Fruit fly (Drosophila melanogaster) whole organism, embryonic: ENCODE measurements around the gene CG16903.

Experiments used
- BEAF-32 ChIP-seq: fragments of 200-800 bp; sonication (Bioruptor generic); optimal IDR thresholded peaks from 3 replicates; lab custom pipeline; 2017; ENCODE audit warnings: missing biosample characterization, missing genetic modification characterization, mild to moderate bottlenecking, moderate library complexity, missing genetic modification reagents
- CG10267 ChIP-seq: fragments of 200-800 bp; sonication (Bioruptor generic); optimal IDR thresholded peaks from 2 replicates; lab custom pipeline; 2018; ENCODE audit warnings: missing biosample characterization, mild to moderate bottlenecking, missing genetic modification characterization, moderate library complexity
- CG10274 ChIP-seq: fragments of 200-800 bp; sonication (Bioruptor generic); optimal IDR thresholded peaks from 3 replicates; lab custom pipeline; 2017; ENCODE audit warnings: missing biosample characterization, mild to moderate bottlenecking, missing genetic modification characterization
- CG10366 ChIP-seq: fragments of 200-800 bp; sonication (Bioruptor generic); IDR thresholded peaks from 2 replicates; pipeline ENCODE4 v1.3.6; 2022; ENCODE audit warnings: missing biosample characterization, missing genetic modification characterization
- CG10959 ChIP-seq: fragments of 200-800 bp; sonication (Bioruptor generic); IDR thresholded peaks from 2 replicates; pipeline ENCODE4 v1.3.6; 2022; ENCODE audit warnings: missing biosample characterization, missing genetic modification characterization
- CG11398 ChIP-seq: fragments of 200-800 bp; sonication (Bioruptor generic); optimal IDR thresholded peaks from 2 replicates; lab custom pipeline; 2016; ENCODE audit warnings: missing biosample characterization, missing genetic modification characterization
- CG11560 ChIP-seq: fragments of 200-800 bp; sonication (Bioruptor generic); IDR thresholded peaks from 3 replicates; pipeline ENCODE4 v1.3.6; 2022; ENCODE audit warnings: missing biosample characterization, missing genetic modification characterization
- CG11723 ChIP-seq: fragments of 200-800 bp; sonication (Bioruptor generic); optimal IDR thresholded peaks from 2 replicates; lab custom pipeline; 2017; ENCODE audit warnings: missing biosample characterization, mild to moderate bottlenecking, missing genetic modification characterization
- CG13123 ChIP-seq: fragments of 200-800 bp; sonication (Bioruptor generic); optimal IDR thresholded peaks from 2 replicates; lab custom pipeline; 2016; ENCODE audit warnings: missing biosample characterization, missing genetic modification characterization
- CG13287 ChIP-seq: fragments of 200-800 bp; sonication (Bioruptor generic); IDR thresholded peaks from 2 replicates; pipeline ENCODE4 v1.3.6; 2022; ENCODE audit warnings: missing biosample characterization, missing genetic modification characterization; ENCODE audit not compliant: partially characterized antibody
- CG13894 ChIP-seq: fragments of 200-800 bp; sonication (Bioruptor generic); optimal IDR thresholded peaks from 3 replicates; lab custom pipeline; 2018; ENCODE audit warnings: missing biosample characterization, mild to moderate bottlenecking, missing genetic modification characterization, moderate library complexity
- CG14014 ChIP-seq: fragments of 200-800 bp; sonication (Bioruptor generic); IDR thresholded peaks from 2 replicates; pipeline ENCODE4 v1.3.6; 2022; ENCODE audit warnings: missing biosample characterization, missing genetic modification characterization
- CG15269 ChIP-seq: fragments of 200-800 bp; sonication (Bioruptor generic); optimal IDR thresholded peaks from 2 replicates; lab custom pipeline; 2018; ENCODE audit warnings: missing biosample characterization, mild to moderate bottlenecking, missing genetic modification characterization, moderate library complexity
- CG15601 ChIP-seq: fragments of 200-800 bp; sonication (Bioruptor generic); optimal IDR thresholded peaks from 3 replicates; lab custom pipeline; 2019; ENCODE audit warnings: missing biosample characterization, mild to moderate bottlenecking, missing genetic modification characterization, moderate library complexity
- CG16779 ChIP-seq: fragments of 200-800 bp; sonication (Bioruptor generic); IDR thresholded peaks from 2 replicates; pipeline ENCODE4 v1.3.6; 2022; ENCODE audit warnings: missing biosample characterization, missing genetic modification characterization
- CG17359 ChIP-seq: fragments of 200-800 bp; sonication (Bioruptor generic); optimal IDR thresholded peaks from 3 replicates; lab custom pipeline; 2018; ENCODE audit warnings: missing biosample characterization, mild to moderate bottlenecking, missing genetic modification characterization, moderate library complexity
- CG17612 ChIP-seq: fragments of 200-800 bp; sonication (Bioruptor generic); IDR thresholded peaks from 2 replicates; pipeline ENCODE4 v1.3.6; 2022; ENCODE audit warnings: missing biosample characterization, missing genetic modification characterization
- CG18476 ChIP-seq: fragments of 200-800 bp; sonication (Bioruptor generic); optimal IDR thresholded peaks from 2 replicates; lab custom pipeline; 2016; ENCODE audit warnings: missing biosample characterization, mild to moderate bottlenecking, missing genetic modification characterization
- CG18599 ChIP-seq: fragments of 200-800 bp; sonication (Bioruptor generic); optimal IDR thresholded peaks from 3 replicates; lab custom pipeline; 2017; ENCODE audit warnings: missing biosample characterization, missing genetic modification characterization, mild to moderate bottlenecking, moderate library complexity, missing genetic modification reagents
- CG3407 ChIP-seq: fragments of 200-800 bp; sonication (Bioruptor generic); optimal IDR thresholded peaks from 2 replicates; lab custom pipeline; 2018; ENCODE audit warnings: missing biosample characterization, mild to moderate bottlenecking, missing genetic modification characterization
- CG43689 ChIP-seq: fragments of 200-800 bp; sonication (Bioruptor generic); IDR thresholded peaks from 2 replicates; pipeline ENCODE4 v1.3.6; 2022; ENCODE audit warnings: missing biosample characterization, missing genetic modification characterization
- CG8290 ChIP-seq, 3 experiments: fragments of 200-800 bp; sonication (Bioruptor generic); optimal IDR thresholded peaks; 2 replicates each; lab custom pipeline; 2016 to 2019; ENCODE audit warnings: missing biosample characterization in 3 of 3, missing genetic modification characterization in 3 of 3, mild to moderate bottlenecking in 2 of 3, moderate library complexity in 1 of 3
- CG9932 ChIP-seq: fragments of 200-800 bp; sonication (Bioruptor generic); IDR thresholded peaks from 2 replicates; pipeline ENCODE4 v1.3.6; 2022; ENCODE audit warnings: missing biosample characterization, missing genetic modification characterization
- Dfd ChIP-seq, 2 experiments: fragments of >200 bp; optimal IDR thresholded peaks; 2 replicates each; lab custom pipeline; 2017; ENCODE audit warnings: missing biosample characterization in 2 of 2, missing genetic modification characterization in 2 of 2
- Dp ChIP-seq: fragments of 200-800 bp; sonication (Bioruptor generic); optimal IDR thresholded peaks from 2 replicates; lab custom pipeline; 2018; ENCODE audit warnings: missing biosample characterization, mild to moderate bottlenecking, missing genetic modification characterization, moderate library complexity
- Meics ChIP-seq: fragments of 200-800 bp; sonication (Bioruptor generic); optimal IDR thresholded peaks from 2 replicates; lab custom pipeline; 2017; ENCODE audit warnings: missing biosample characterization, mild to moderate bottlenecking, missing genetic modification characterization
- Optix ChIP-seq: fragments of 200-800 bp; sonication (Bioruptor generic); IDR thresholded peaks from 3 replicates; pipeline ENCODE4 v1.3.6; 2022; ENCODE audit warnings: missing biosample characterization, missing genetic modification characterization
- Scr ChIP-seq: fragments of 200-800 bp; sonication (Bioruptor generic); IDR thresholded peaks from 2 replicates; pipeline ENCODE4 v1.3.6; 2022; ENCODE audit warnings: missing biosample characterization, missing genetic modification characterization; ENCODE audit not compliant: partially characterized antibody
- Six4 ChIP-seq: fragments of 200-800 bp; sonication (Bioruptor generic); optimal IDR thresholded peaks from 2 replicates; lab custom pipeline; 2016; ENCODE audit warnings: missing biosample characterization, missing genetic modification characterization
- ab ChIP-seq: fragments of 200-800 bp; sonication (Bioruptor generic); optimal IDR thresholded peaks from 2 replicates; lab custom pipeline; 2016; ENCODE audit warnings: missing biosample characterization, missing genetic modification characterization
- aop ChIP-seq: fragments of 200-800 bp; sonication (Bioruptor generic); IDR thresholded peaks from 2 replicates; pipeline ENCODE4 v1.3.6; 2022; ENCODE audit warnings: missing biosample characterization, missing genetic modification characterization
- ap ChIP-seq: fragments of 200-800 bp; sonication (Bioruptor generic); IDR thresholded peaks from 2 replicates; pipeline ENCODE4 v1.3.6; 2022; ENCODE audit warnings: missing biosample characterization, missing genetic modification characterization
- caup ChIP-seq: fragments of 200-800 bp; sonication (Bioruptor generic); optimal IDR thresholded peaks from 3 replicates; lab custom pipeline; 2017; ENCODE audit warnings: missing biosample characterization, mild to moderate bottlenecking, missing genetic modification characterization, moderate library complexity; ENCODE audit not compliant: severe bottlenecking
- chm ChIP-seq: fragments of 200-800 bp; sonication (Bioruptor generic); IDR thresholded peaks from 2 replicates; pipeline ENCODE4 v1.3.6; 2022; ENCODE audit warnings: missing biosample characterization, missing genetic modification characterization
- corto ChIP-seq: fragments of 200-800 bp; sonication (Bioruptor generic); optimal IDR thresholded peaks from 2 replicates; lab custom pipeline; 2016; ENCODE audit warnings: missing biosample characterization, mild to moderate bottlenecking, missing genetic modification characterization, moderate library complexity
- cwo ChIP-seq: fragments of 200-800 bp; sonication (Bioruptor generic); optimal IDR thresholded peaks from 3 replicates; lab custom pipeline; 2017; ENCODE audit warnings: missing biosample characterization, missing genetic modification characterization, mild to moderate bottlenecking, moderate library complexity, missing genetic modification reagents
- fru ChIP-seq: fragments of >200 bp; optimal IDR thresholded peaks from 2 replicates; lab custom pipeline; 2017
- gce ChIP-seq: fragments of 200-800 bp; sonication (Bioruptor generic); IDR thresholded peaks from 3 replicates; pipeline ENCODE4 v1.3.6; 2022; ENCODE audit warnings: missing biosample characterization, missing genetic modification characterization
- gt ChIP-seq: fragments of 200-800 bp; sonication (Bioruptor generic); IDR thresholded peaks from 2 replicates; pipeline ENCODE4 v1.3.6; 2022; ENCODE audit warnings: missing biosample characterization, missing genetic modification characterization
- ham ChIP-seq: fragments of 200-800 bp; sonication (Bioruptor generic); IDR thresholded peaks from 2 replicates; pipeline ENCODE4 v1.3.6; 2022; ENCODE audit warnings: missing biosample characterization, missing genetic modification characterization
- inv ChIP-seq: fragments of 200-800 bp; sonication (Bioruptor generic); IDR thresholded peaks from 2 replicates; pipeline ENCODE4 v1.3.6; 2022; ENCODE audit warnings: missing biosample characterization, missing genetic modification characterization; ENCODE audit not compliant: partially characterized antibody
- lov ChIP-seq, 2 experiments: fragments of 200-800 bp in 1 of 2; fragments of >200 bp in 1 of 2; sonication (Bioruptor generic) in 1 of 2; IDR thresholded peaks in 1 of 2; optimal IDR thresholded peaks in 1 of 2; 2 replicates in 1 of 2; 3 replicates in 1 of 2; pipeline versions ENCODE4 v1.3.6 to Lab custom; 2017 to 2022; ENCODE audit warnings: missing biosample characterization in 1 of 2, missing genetic modification characterization in 1 of 2
- salm ChIP-seq: fragments of 200-800 bp; sonication (Bioruptor generic); optimal IDR thresholded peaks from 2 replicates; lab custom pipeline; 2018; ENCODE audit warnings: missing biosample characterization, mild to moderate bottlenecking, missing genetic modification characterization
- scrt ChIP-seq: fragments of 200-800 bp; sonication (Bioruptor generic); optimal IDR thresholded peaks from 2 replicates; lab custom pipeline; 2018; ENCODE audit warnings: missing biosample characterization, mild to moderate bottlenecking, missing genetic modification characterization, moderate library complexity
- sisA ChIP-seq: fragments of 200-800 bp; sonication (Bioruptor generic); IDR thresholded peaks from 2 replicates; pipeline ENCODE4 v1.3.6; 2022; ENCODE audit warnings: missing biosample characterization, missing genetic modification characterization
- slbo ChIP-seq: fragments of 200-800 bp; sonication (Bioruptor generic); IDR thresholded peaks from 2 replicates; pipeline ENCODE4 v1.3.6; 2022; ENCODE audit warnings: missing biosample characterization, missing genetic modification characterization
- ttk ChIP-seq: fragments of 200-800 bp; sonication (Bioruptor generic); IDR thresholded peaks from 2 replicates; pipeline ENCODE4 v2.1.2; 2022; ENCODE audit warnings: missing biosample characterization, missing genetic modification characterization

The CG16903 gene

dm6 chrX:2071878-2072817 is 8.1 kb downstream of the CG16903 start, which contains the start of gene Rtca (continued):
- TF ChIP-seq CG11398 (GFP tag; lab: Kevin White, UChicago): no peak
- peak; percentile 34 for TF ChIP-seq CG11723 (GFP tag; lab: Kevin White, UChicago)
- peak; percentile 39 for TF ChIP-seq CG3407 (GFP tag; lab: Kevin White, UChicago)
- TF ChIP-seq Dfd (GFP tag; optimal IDR thresholded peaks at IDR 0.05; lab: Kevin White, UChicago): no peak
- peak; percentile 14 for TF ChIP-seq CG8290 (GFP tag; optimal IDR thresholded peaks at IDR 0.05; lab: Kevin White, UChicago)
- peak in 1 of 2 experiments; percentile 62 for TF ChIP-seq CG8290 (tag; optimal IDR thresholded peaks at IDR 0.05; lab: Kevin White, UChicago)
- peak; percentile 20; the same call in 1 of the 2 replicates for TF ChIP-seq ap (GFP tag; lab: Robert Waterston, UW)
- TF ChIP-seq chm (GFP tag; lab: Robert Waterston, UW): no peak
- peak; percentile 51; the same call in 1 of the 2 replicates for TF ChIP-seq CG43689 (GFP tag; lab: Robert Waterston, UW)
- TF ChIP-seq CG17612 (GFP tag; lab: Robert Waterston, UW): no peak
- TF ChIP-seq caup (GFP tag; lab: Kevin White, UChicago): peak; percentile 77
- TF ChIP-seq CG11560 (tag; lab: Robert Waterston, UW): no peak
- peak; percentile 34; the same call in 1 of the 2 replicates for TF ChIP-seq ttk
- TF ChIP-seq gt (GFP tag; lab: Robert Waterston, UW): no peak
- no peak for TF ChIP-seq ab (GFP tag; lab: Kevin White, UChicago)
- peak; percentile 95 for TF ChIP-seq scrt (GFP tag; lab: Kevin White, UChicago)
- TF ChIP-seq inv (GFP tag; lab: Robert Waterston, UW): no peak
- TF ChIP-seq BEAF-32: no peak
- peak; percentile 51; the same call in 1 of the 2 replicates for TF ChIP-seq CG9932 (GFP tag; lab: Robert Waterston, UW)
- no peak for TF ChIP-seq salm (tag; lab: Kevin White, UChicago)
- TF ChIP-seq cwo (GFP tag; lab: Kevin White, UChicago): peak; percentile 73
- TF ChIP-seq CG10267 (tag; lab: Kevin White, UChicago): peak; percentile 44
- peak; percentile 64 for TF ChIP-seq CG10366 (GFP tag; lab: Robert Waterston, UW)
- TF ChIP-seq Meics (GFP tag; lab: Kevin White, UChicago): peak; percentile 74
- TF ChIP-seq CG17359: peak; percentile 58
- peak; percentile 93 for TF ChIP-seq CG18599 (GFP tag; lab: Kevin White, UChicago)
- TF ChIP-seq Six4: peak; percentile 33
- peak; percentile 72 for TF ChIP-seq CG14014
- TF ChIP-seq sisA (GFP tag; lab: Robert Waterston, UW): peak; percentile 65
- no peak for TF ChIP-seq lov (optimal IDR thresholded peaks at IDR 0.05; lab: Kevin White, UChicago)
- TF ChIP-seq lov (GFP tag; IDR thresholded peaks at IDR 0.05; lab: Robert Waterston, UW): 0 out of 3 replicates have a peak, but pooled peaks have one; percentile 26
- TF ChIP-seq Optix: peak; percentile 65; the same call in 1 of the 3 replicates
- TF ChIP-seq CG10959 (GFP tag; lab: Robert Waterston, UW): peak; percentile 42; the same call in 1 of the 2 replicates
- no peak for TF ChIP-seq gce (GFP tag; lab: Robert Waterston, UW)
- TF ChIP-seq CG15269: peak; percentile 82
- 0 out of 2 replicates have a peak, but pooled peaks have one; percentile 13 for TF ChIP-seq CG13287 (GFP tag; lab: Robert Waterston, UW)
- TF ChIP-seq slbo (GFP tag; lab: Robert Waterston, UW): peak; percentile 77
- peak; percentile 4 for TF ChIP-seq CG15601
- TF ChIP-seq Dp: no peak
- TF ChIP-seq CG10274: peak; percentile 12
- no peak for TF ChIP-seq corto
- peak; percentile 3 for TF ChIP-seq CG13123 (GFP tag; lab: Kevin White, UChicago)
- no peak for TF ChIP-seq fru (lab: Kevin White, UChicago)
- no peak for TF ChIP-seq ham (GFP tag; lab: Robert Waterston, UW)
- TF ChIP-seq CG18476: peak; percentile 37
- no peak for TF ChIP-seq Scr
- TF ChIP-seq aop: no peak
- TF ChIP-seq CG16779 (GFP tag; lab: Robert Waterston, UW): no peak
- TF ChIP-seq CG13894: peak; percentile 55
